Worm (Caenorhabditis elegans): ENCODE data around the gene pcyt-2.2.

pcyt-2.2 gene

DNA sequence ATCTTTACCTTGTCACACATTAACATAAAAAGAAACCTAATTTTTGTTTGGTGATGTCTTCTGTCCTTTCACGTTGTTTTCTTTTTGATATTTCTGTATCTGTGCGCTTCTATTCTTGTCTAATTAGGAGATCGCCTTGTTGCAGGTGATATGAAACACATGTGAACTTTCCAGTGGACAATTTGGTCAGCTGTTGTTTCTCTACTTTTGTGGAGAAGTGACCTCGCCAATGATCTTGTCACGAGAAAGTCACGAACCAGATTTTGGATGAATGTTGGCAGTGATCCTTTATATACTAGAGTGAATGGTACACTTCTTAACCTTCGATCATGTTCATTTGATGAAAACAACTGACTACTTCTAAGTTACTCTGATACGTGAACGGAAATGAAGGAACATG lies 48.4 kb downstream of the pcyt-2.2 start:
- no peak for TF ChIP-seq zag-1 (tag; optimal IDR thresholded peaks at IDR 0.05)
- no peak for TF ChIP-seq nhr-48 (tag; optimal IDR thresholded peaks at IDR 0.05)
- TF ChIP-seq fos-1 (tag; optimal IDR thresholded peaks at IDR 0.05) = no peak

Measured in whole organism, L4 larva.